Worm (Caenorhabditis elegans) whole organism, young adult: ENCODE measurements around the gene C35D10.10.

Experiments
- B0019.2 ChIP-seq: fragments of 200-800 bp; sonication (Bioruptor generic); conservative IDR thresholded peaks from 2 replicates; pipeline ENCODE4 v1.3.6; 2022; ENCODE audit warnings: missing genetic modification reagents, missing genetic modification characterization, missing compliant biosample characterization
- B0336.3 ChIP-seq: fragments of 200-800 bp; sonication (Bioruptor generic); IDR thresholded peaks from 2 replicates; pipeline ENCODE4 v1.3.6; 2022; ENCODE audit warnings: missing genetic modification characterization, missing compliant biosample characterization
- D2030.7 ChIP-seq: fragments of 200-800 bp; sonication (Bioruptor generic); IDR thresholded peaks from 2 replicates; pipeline ENCODE4 v1.3.6; 2022; ENCODE audit warnings: missing genetic modification reagents, missing genetic modification characterization, missing compliant biosample characterization
- Y53G8AR.9 ChIP-seq: fragments of 200-800 bp; sonication (Bioruptor generic); conservative IDR thresholded peaks from 2 replicates; pipeline ENCODE4 v1.3.6; 2022; ENCODE audit warnings: missing genetic modification reagents, missing genetic modification characterization, missing compliant biosample characterization
- Y95B8A.8 ChIP-seq: fragments of 200-800 bp; sonication (Bioruptor generic); IDR thresholded peaks from 2 replicates; pipeline ENCODE4 v1.3.6; 2022; ENCODE audit warnings: missing genetic modification reagents, missing genetic modification characterization, missing compliant biosample characterization
- aptf-3 ChIP-seq: fragments of 200-800 bp; sonication (Bioruptor generic); IDR thresholded peaks from 2 replicates; pipeline ENCODE4 v1.3.6; 2022; ENCODE audit warnings: missing genetic modification characterization, missing compliant biosample characterization
- athp-1 ChIP-seq: sonication (generic microtip); optimal IDR thresholded peaks from 2 replicates; lab custom pipeline; 2017; ENCODE audit warnings: mild to moderate bottlenecking, missing genetic modification characterization, missing compliant biosample characterization
- attf-5 ChIP-seq: fragments of 200-800 bp; sonication (Bioruptor generic); optimal IDR thresholded peaks from 2 replicates; lab custom pipeline; 2018; ENCODE audit warnings: mild to moderate bottlenecking, missing genetic modification characterization, missing compliant biosample characterization
- cebp-1 ChIP-seq, 2 experiments: fragments of 200-800 bp in 1 of 2; sonication (Bioruptor generic) in 1 of 2; sonication (generic microtip) in 1 of 2; IDR thresholded peaks in 1 of 2; optimal IDR thresholded peaks in 1 of 2; 2 replicates each; pipeline versions ENCODE4 v1.3.6 to Lab custom; 2017 to 2022; ENCODE audit warnings: missing compliant biosample characterization in 2 of 2, missing genetic modification characterization in 2 of 2, mild to moderate bottlenecking in 1 of 2, missing genetic modification reagents in 1 of 2, moderate library complexity in 1 of 2
- ceh-40 ChIP-seq: fragments of 200-800 bp; sonication (Bioruptor generic); IDR thresholded peaks from 2 replicates; pipeline ENCODE4 v1.3.6; 2022; ENCODE audit warnings: missing genetic modification characterization, missing compliant biosample characterization
- ceh-79 ChIP-seq: sonication (generic microtip); optimal IDR thresholded peaks from 2 replicates; lab custom pipeline; 2017; ENCODE audit warnings: mild to moderate bottlenecking, missing genetic modification characterization, missing compliant biosample characterization
- chd-7 ChIP-seq: sonication (generic microtip); optimal IDR thresholded peaks from 2 replicates; lab custom pipeline; 2016; ENCODE audit warnings: mild to moderate bottlenecking, missing genetic modification characterization, moderate library complexity, missing compliant biosample characterization
- egl-18 ChIP-seq: fragments of 200-800 bp; sonication (Bioruptor generic); IDR thresholded peaks from 2 replicates; pipeline ENCODE4 v1.3.6; 2022; ENCODE audit warnings: missing genetic modification reagents, missing genetic modification characterization, missing compliant biosample characterization
- him-1 ChIP-seq: sonication (generic microtip); optimal IDR thresholded peaks from 2 replicates; lab custom pipeline; 2016; ENCODE audit warnings: missing genotype, missing genetic modification reagents, missing genetic modification characterization, missing compliant biosample characterization
- hrde-1 ChIP-seq: sonication (generic microtip); optimal IDR thresholded peaks from 2 replicates; lab custom pipeline; 2016; ENCODE audit warnings: missing genetic modification characterization, mild to moderate bottlenecking, missing compliant biosample characterization, moderate library complexity, missing genotype, missing genetic modification reagents, borderline replicate concordance
- hsf-1 ChIP-seq: fragments of 200-800 bp; sonication (Bioruptor generic); IDR thresholded peaks from 2 replicates; pipeline ENCODE4 v1.3.6; 2022; ENCODE audit warnings: missing genetic modification reagents, missing genetic modification characterization, missing compliant biosample characterization
- let-526 ChIP-seq: fragments of 200-800 bp; sonication (Bioruptor generic); IDR thresholded peaks from 2 replicates; pipeline ENCODE4 v1.3.6; 2022; ENCODE audit warnings: missing genetic modification reagents, missing genetic modification characterization, missing compliant biosample characterization
- let-607 ChIP-seq, 2 experiments: fragments of 200-800 bp in 1 of 2; sonication (Bioruptor generic) in 1 of 2; sonication (generic microtip) in 1 of 2; optimal IDR thresholded peaks; 2 replicates each; lab custom pipeline; 2016 to 2018; ENCODE audit warnings: mild to moderate bottlenecking in 2 of 2, missing compliant biosample characterization in 2 of 2, missing genetic modification characterization in 2 of 2, moderate library complexity in 2 of 2, missing genotype in 1 of 2
- lin-54 ChIP-seq: fragments of 200-800 bp; sonication (Bioruptor generic); optimal IDR thresholded peaks from 2 replicates; lab custom pipeline; 2018; ENCODE audit warnings: mild to moderate bottlenecking, missing genetic modification characterization, missing compliant biosample characterization
- lsy-27 ChIP-seq: sonication (generic microtip); optimal IDR thresholded peaks from 2 replicates; lab custom pipeline; 2017; ENCODE audit warnings: missing genetic modification characterization, mild to moderate bottlenecking, missing compliant biosample characterization, antibody characterized with exemption, missing genotype, borderline replicate concordance; ENCODE audit not compliant: insufficient read depth
- madf-8 ChIP-seq: fragments of 200-800 bp; sonication (Bioruptor generic); conservative IDR thresholded peaks from 2 replicates; pipeline ENCODE4 v1.3.6; 2022; ENCODE audit warnings: missing genetic modification reagents, missing genetic modification characterization, missing compliant biosample characterization
- nfya-1 ChIP-seq: sonication (generic microtip); optimal IDR thresholded peaks from 2 replicates; lab custom pipeline; 2017; ENCODE audit warnings: antibody characterized with exemption, missing compliant biosample characterization, missing genetic modification characterization, borderline replicate concordance; ENCODE audit not compliant: insufficient read depth
- nfya-2 ChIP-seq: fragments of 200-800 bp; sonication (Bioruptor generic); IDR thresholded peaks from 2 replicates; pipeline ENCODE4 v1.3.6; 2022; ENCODE audit warnings: missing genetic modification reagents, missing genetic modification characterization, missing compliant biosample characterization
- nhr-120 ChIP-seq: fragments of 200-800 bp; sonication (Bioruptor generic); IDR thresholded peaks from 2 replicates; pipeline ENCODE4 v1.3.6; 2022; ENCODE audit warnings: missing genetic modification characterization, missing compliant biosample characterization
- rcor-1 ChIP-seq: fragments of 200-800 bp; sonication (Bioruptor generic); IDR thresholded peaks from 2 replicates; pipeline ENCODE4 v1.3.6; 2022; ENCODE audit warnings: missing genetic modification reagents, missing genetic modification characterization, missing compliant biosample characterization
- sdz-38 ChIP-seq: sonication (generic microtip); optimal IDR thresholded peaks from 2 replicates; lab custom pipeline; 2016; ENCODE audit warnings: missing genotype, missing genetic modification characterization, missing compliant biosample characterization
- snpc-1.1 ChIP-seq: sonication (generic microtip); optimal IDR thresholded peaks from 2 replicates; lab custom pipeline; 2017; ENCODE audit warnings: missing genetic modification characterization, mild to moderate bottlenecking, missing compliant biosample characterization, antibody characterized with exemption, moderate library complexity, missing genotype, missing genetic modification reagents; ENCODE audit not compliant: insufficient read depth
- snpc-1.3 ChIP-seq: sonication (generic microtip); optimal IDR thresholded peaks from 2 replicates; lab custom pipeline; 2017; ENCODE audit warnings: missing genetic modification characterization, mild to moderate bottlenecking, missing compliant biosample characterization, antibody characterized with exemption, moderate library complexity, missing genotype, missing genetic modification reagents; ENCODE audit not compliant: insufficient read depth
- snpc-3.4 ChIP-seq: sonication (generic microtip); optimal IDR thresholded peaks from 2 replicates; lab custom pipeline; 2017; ENCODE audit warnings: missing genetic modification characterization, mild to moderate bottlenecking, missing compliant biosample characterization, antibody characterized with exemption, moderate library complexity, missing genotype, missing genetic modification reagents
- sptf-2 ChIP-seq: fragments of 200-800 bp; sonication (Bioruptor generic); optimal IDR thresholded peaks from 2 replicates; lab custom pipeline; 2018; ENCODE audit warnings: mild to moderate bottlenecking, missing genetic modification characterization, missing compliant biosample characterization
- unc-62 ChIP-seq: fragments of 150-350 bp; optimal IDR thresholded peaks from 2 replicates; lab custom pipeline; 2014; ENCODE audit warnings: missing biosample characterization, missing genetic modification reagents, missing genetic modification characterization
- ztf-6 ChIP-seq: fragments of 200-800 bp; sonication (Bioruptor generic); IDR thresholded peaks from 2 replicates; pipeline ENCODE4 v1.3.6; 2022; ENCODE audit warnings: missing genetic modification reagents, missing genetic modification characterization, missing compliant biosample characterization

Gene C35D10.10

DNA sequence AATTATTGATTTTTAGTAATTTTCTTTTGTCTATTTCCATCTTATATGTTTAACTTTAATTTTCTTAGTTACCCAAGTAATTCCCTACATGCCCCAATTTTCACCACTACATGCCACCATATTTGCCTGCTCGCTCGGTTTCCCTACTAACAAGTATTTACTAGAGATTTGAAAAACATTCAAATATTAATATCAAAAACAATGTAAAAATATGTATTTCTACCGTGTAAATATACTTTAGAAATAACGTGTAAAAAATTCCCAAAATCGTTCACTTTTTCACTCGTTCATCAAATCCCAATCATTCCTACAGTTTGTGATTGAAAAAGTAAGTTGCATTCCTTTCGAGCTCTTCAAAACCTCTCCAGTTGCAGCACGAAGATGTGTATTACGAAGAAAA is 35.0 kb downstream of the C35D10.10 start, which contains the start of gene F26A1.3 (continued):
- no peak for TF ChIP-seq Y53G8AR.9 (GFP tag; lab: Robert Waterston, UW)
- TF ChIP-seq B0336.3 (GFP tag; lab: Robert Waterston, UW), result no peak
- no peak for TF ChIP-seq athp-1 (tag; lab: Kevin White, UChicago)
- TF ChIP-seq D2030.7 (GFP tag; lab: Robert Waterston, UW), result no peak

DNA sequence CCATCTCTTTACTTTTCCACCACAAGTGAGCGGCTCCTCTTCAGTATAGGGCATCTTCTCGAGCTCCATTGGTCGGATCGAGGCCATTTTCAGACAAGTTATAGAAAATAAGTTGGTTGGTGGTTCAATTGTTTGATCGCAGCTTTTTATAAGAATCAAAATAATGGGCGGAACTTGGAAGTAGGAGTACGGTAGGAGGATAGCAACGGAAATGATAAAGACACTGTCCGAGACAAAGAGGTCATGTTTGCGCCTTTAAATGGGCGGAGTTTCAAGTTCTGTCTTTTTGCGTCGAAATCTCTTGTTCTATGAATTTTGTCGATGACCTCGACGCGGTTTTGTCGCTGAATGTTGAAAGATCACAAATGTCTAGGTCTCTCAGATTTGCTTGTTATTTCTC is 39.5 kb downstream of the C35D10.10 start, which contains the start of gene F26A1.8:
Gene F26A1.8, minus strand, starts transcription at position 101 of the 400 bp plus-strand sequence.
- TF ChIP-seq chd-7, result no peak
- TF ChIP-seq hrde-1, result no peak
- no peak for TF ChIP-seq madf-8 (GFP tag; lab: Robert Waterston, UW)
- TF ChIP-seq D2030.7 (GFP tag; lab: Robert Waterston, UW), result no peak
- TF ChIP-seq athp-1 (tag; lab: Kevin White, UChicago), result no peak
- no peak for TF ChIP-seq nfya-1 (tag; lab: Kevin White, UChicago)
- no peak for TF ChIP-seq snpc-1.3 (tag; lab: Kevin White, UChicago)
- TF ChIP-seq him-1, result no peak

DNA sequence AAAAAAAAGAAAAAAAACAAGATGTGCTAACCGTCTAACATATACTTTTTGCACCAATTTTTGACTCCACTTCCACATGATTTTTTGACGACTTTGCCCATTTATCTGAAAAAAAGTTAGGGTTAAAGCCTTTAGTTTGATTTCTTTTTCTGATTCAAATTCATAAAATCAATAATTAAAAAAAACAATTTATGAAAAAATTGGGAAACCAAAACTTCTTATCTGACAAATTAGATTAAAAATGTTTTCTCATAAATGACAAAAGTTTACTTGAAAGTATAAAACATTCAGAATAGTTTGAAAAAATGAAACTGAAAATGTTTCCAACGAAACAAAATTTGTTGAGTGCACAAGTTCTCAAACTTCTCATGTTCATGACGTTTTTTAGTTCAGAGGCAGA is 41.8 kb downstream of the C35D10.10 start, which contains the start of gene F26A1.7:
Gene F26A1.7, minus strand, starts transcription at position 101 of the 400 bp plus-strand sequence.
- no peak for TF ChIP-seq ceh-79 (tag; lab: Kevin White, UChicago)
- TF ChIP-seq D2030.7 (GFP tag; lab: Robert Waterston, UW), result no peak
- TF ChIP-seq sdz-38 (tag; lab: Kevin White, UChicago), result no peak
- no peak for TF ChIP-seq nfya-2
- TF ChIP-seq unc-62 (GFP tag; lab: Kevin White, UChicago), result no peak
- TF ChIP-seq snpc-1.1 (tag; lab: Kevin White, UChicago), result no peak
- no peak for TF ChIP-seq sptf-2 (GFP tag; lab: Kevin White, UChicago)
- TF ChIP-seq snpc-3.4, result no peak
- no peak for TF ChIP-seq let-607 (tag; optimal IDR thresholded peaks at IDR 0.05; lab: Kevin White, UChicago)
- no peak for TF ChIP-seq nhr-120 (GFP tag; lab: Robert Waterston, UW)

DNA sequence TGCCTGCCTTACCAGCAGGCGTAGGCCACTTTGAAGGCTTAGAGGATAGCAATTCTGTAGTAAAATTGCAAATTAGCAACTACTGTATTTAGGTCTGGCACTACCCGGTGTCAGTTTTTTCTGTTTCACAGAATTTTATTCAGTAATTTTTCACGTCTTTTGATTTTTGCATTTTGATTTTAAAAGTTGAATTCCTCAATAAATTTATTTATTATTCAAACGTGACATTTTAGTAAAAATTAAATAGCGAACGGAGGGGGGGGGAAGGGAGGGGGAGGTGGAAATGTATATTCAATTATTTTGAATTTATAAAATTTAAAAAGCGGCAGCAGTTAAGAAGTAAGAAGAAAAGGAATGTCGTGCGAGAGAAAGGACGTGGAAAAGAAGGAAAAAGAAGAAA is 44.4 kb downstream of the C35D10.10 start, which contains the start of gene F26A1.4:
Gene F26A1.4, plus strand, starts transcription at position 301 of the 400 bp plus-strand sequence.
- no peak for TF ChIP-seq let-526 (GFP tag; lab: Robert Waterston, UW)
- TF ChIP-seq attf-5 (GFP tag; lab: Kevin White, UChicago), result no peak
- TF ChIP-seq ztf-6 (GFP tag; lab: Robert Waterston, UW), result no peak
- no peak for TF ChIP-seq B0019.2 (GFP tag; lab: Robert Waterston, UW)
- TF ChIP-seq Y95B8A.8 (GFP tag; lab: Robert Waterston, UW), result no peak
- no peak for TF ChIP-seq cebp-1 (GFP tag; IDR thresholded peaks at IDR 0.05; lab: Robert Waterston, UW)
- no peak for TF ChIP-seq cebp-1 (tag; optimal IDR thresholded peaks at IDR 0.05; lab: Kevin White, UChicago)
- no peak for TF ChIP-seq hsf-1 (GFP tag; lab: Robert Waterston, UW)
- TF ChIP-seq ceh-40 (GFP tag; lab: Robert Waterston, UW), result no peak
- no peak for TF ChIP-seq lin-54 (GFP tag; lab: Kevin White, UChicago)
- TF ChIP-seq rcor-1 (GFP tag; lab: Robert Waterston, UW), result no peak
- no peak for TF ChIP-seq egl-18 (GFP tag; lab: Robert Waterston, UW)
- no peak for TF ChIP-seq lsy-27
- TF ChIP-seq aptf-3 (GFP tag; lab: Robert Waterston, UW), result no peak
